Worm (Caenorhabditis elegans): Measurements from ENCODE around the gene drd-5.

DNA sequence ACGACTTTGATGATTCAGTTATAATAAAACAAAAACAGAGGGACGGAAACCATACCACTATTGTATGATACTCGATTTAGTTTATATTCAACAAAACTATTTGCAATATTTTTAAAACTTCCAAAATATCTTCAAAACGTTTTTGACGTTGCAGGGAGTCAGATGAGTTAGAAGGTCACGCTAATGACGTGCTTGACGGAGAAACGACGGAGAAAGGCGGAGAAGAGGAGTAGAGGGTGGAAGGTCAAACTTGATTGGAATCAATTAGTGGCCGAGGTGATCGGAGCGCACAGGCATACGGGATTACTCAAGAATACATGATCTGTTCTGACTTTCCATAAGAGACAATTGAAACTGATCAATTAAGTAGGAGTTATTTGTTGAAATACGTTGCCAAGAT lies 43.3 kb downstream of the drd-5 start:
- TF ChIP-seq dao-5 (tag; optimal IDR thresholded peaks at IDR 0.05) (no peak), him-1 (tag; optimal IDR thresholded peaks at IDR 0.05) (no peak), W03F9.2 (tag; optimal IDR thresholded peaks at IDR 0.05) (no peak)

All from whole organism, L4/young adult.